Worm (Caenorhabditis elegans) whole organism, L4 larva: Measurements from ENCODE around the gene frm-2.

ENCODE experiments used
- R02D3.7 ChIP-seq: fragments of 150-350 bp; sonication (generic microtip); optimal IDR thresholded peaks from 3 replicates; lab custom pipeline; 2014; ENCODE audit warnings: missing biosample characterization, missing genetic modification characterization
- aly-2 ChIP-seq: sonication (generic microtip); optimal IDR thresholded peaks from 2 replicates; lab custom pipeline; 2018; ENCODE audit warnings: missing biosample characterization, missing genetic modification characterization
- daf-12 ChIP-seq: fragments of 150-350 bp; optimal IDR thresholded peaks from 2 replicates; lab custom pipeline; 2014; ENCODE audit warnings: missing biosample characterization, missing genetic modification reagents, missing genetic modification characterization
- daf-19 ChIP-seq: fragments of 200-800 bp; sonication (Bioruptor generic); conservative IDR thresholded peaks from 2 replicates; pipeline ENCODE4 v1.3.6; 2022; ENCODE audit warnings: missing genetic modification characterization, missing compliant biosample characterization
- dpl-1 ChIP-seq: fragments of 150-350 bp; optimal IDR thresholded peaks from 2 replicates; lab custom pipeline; 2014; ENCODE audit warnings: missing biosample characterization, missing genetic modification reagents, missing genetic modification characterization
- fos-1 ChIP-seq: fragments of 150-350 bp; optimal IDR thresholded peaks from 2 replicates; lab custom pipeline; 2014; ENCODE audit warnings: missing biosample characterization, missing genetic modification characterization
- hlh-30 ChIP-seq: sonication (generic microtip); optimal IDR thresholded peaks from 2 replicates; lab custom pipeline; 2017; ENCODE audit warnings: antibody characterized with exemption, mild to moderate bottlenecking, missing genetic modification characterization, missing compliant biosample characterization; ENCODE audit not compliant: insufficient read depth
- mep-1 ChIP-seq: fragments of 150-350 bp; sonication (generic microtip); optimal IDR thresholded peaks from 3 replicates; lab custom pipeline; 2014; ENCODE audit warnings: missing biosample characterization, missing genetic modification characterization
- nhr-10 ChIP-seq: fragments of 150-350 bp; optimal IDR thresholded peaks from 2 replicates; lab custom pipeline; 2014; ENCODE audit warnings: missing biosample characterization, missing genetic modification characterization
- nhr-77 ChIP-seq: fragments of 150-350 bp; optimal IDR thresholded peaks from 2 replicates; lab custom pipeline; 2014; ENCODE audit warnings: missing biosample characterization, missing genetic modification characterization
- snpc-4 ChIP-seq: fragments of 150-350 bp; optimal IDR thresholded peaks from 2 replicates; lab custom pipeline; 2014; ENCODE audit warnings: missing biosample characterization, missing genetic modification characterization
- unc-130 ChIP-seq: sonication (generic microtip); optimal IDR thresholded peaks from 2 replicates; lab custom pipeline; 2016; ENCODE audit warnings: missing genetic modification reagents, missing genetic modification characterization, missing compliant biosample characterization
- unc-62 ChIP-seq, 3 experiments: fragments of 150-350 bp in 1 of 3; sonication (generic microtip); optimal IDR thresholded peaks in 2 of 3; peaks in 1 of 3; 1 replicate in 1 of 3; 2 replicates in 2 of 3; lab custom pipeline; 2014 to 2017; ENCODE audit warnings: missing biosample characterization in 3 of 3, missing genetic modification characterization in 3 of 3, missing genetic modification reagents in 3 of 3, missing genotype in 1 of 3

ce11 chrIII:5988010-5988409 is 6.1 kb upstream of the frm-2 start:
- TF ChIP-seq unc-62 (GFP tag; optimal IDR thresholded peaks at IDR 0.05 in 1 of 2; lab: Kevin White, UChicago) (no peak), unc-62 (tag; optimal IDR thresholded peaks at IDR 0.05; lab: Kevin White, UChicago) (no peak), snpc-4 (tag; lab: Kevin White, UChicago) (no peak), hlh-30 (tag; lab: Kevin White, UChicago) (no peak), dpl-1 (GFP tag; lab: Kevin White, UChicago) (no peak), aly-2 (tag; lab: Kevin White, UChicago) (no peak), daf-12 (tag; lab: Kevin White, UChicago) (no peak), nhr-77 (tag; lab: Kevin White, UChicago) (no peak), unc-130 (GFP tag; lab: Kevin White, UChicago) (no peak), mep-1 (tag; lab: Kevin White, UChicago) (no peak), nhr-10 (tag; lab: Kevin White, UChicago) (no peak), R02D3.7 (no peak), fos-1 (tag; lab: Kevin White, UChicago) (no peak), daf-19 (GFP tag; lab: Robert Waterston, UW) (no peak)
